Fruit fly (Drosophila melanogaster) Kc167 (cell line): ENCODE results near the gene CG13894.

Source experiments
- Myc ChIP-seq: fragments of >200 bp; optimal IDR thresholded peaks from 2 replicates; lab custom pipeline; 2017; ENCODE audit warnings: missing external identifiers
- Sin3A ChIP-seq: fragments of >200 bp; optimal IDR thresholded peaks from 2 replicates; lab custom pipeline; 2018; ENCODE audit warnings: missing external identifiers
- h ChIP-seq: fragments of >200 bp; optimal IDR thresholded peaks from 3 replicates; lab custom pipeline; 2018; ENCODE audit warnings: missing external identifiers
- psq ChIP-seq: fragments of >200 bp; optimal IDR thresholded peaks from 2 replicates; lab custom pipeline; 2017; ENCODE audit warnings: missing external identifiers

dm6 chr3L:743155-743554 lies 44.2 kb upstream of the CG13894 start:
- no peak for TF ChIP-seq psq
- TF ChIP-seq h (lab: Kevin White, UChicago), result no peak
- no peak for TF ChIP-seq Sin3A (lab: Kevin White, UChicago)
- TF ChIP-seq Myc, result no peak
